Fruit fly (Drosophila melanogaster) whole organism, embryonic: ENCODE measurements around the gene CG5254.

ENCODE experiments used
- Ada2b ChIP-seq: fragments of 200-800 bp; sonication (Bioruptor generic); IDR thresholded peaks from 2 replicates; pipeline ENCODE4 v1.3.6; 2022; ENCODE audit warnings: missing biosample characterization, missing genetic modification characterization
- Atf3 ChIP-seq: fragments of 200-800 bp; sonication (Bioruptor generic); optimal IDR thresholded peaks from 3 replicates; lab custom pipeline; 2016; ENCODE audit warnings: missing biosample characterization, missing genetic modification characterization
- Blimp-1 ChIP-seq: fragments of 200-800 bp; sonication (Bioruptor generic); optimal IDR thresholded peaks from 3 replicates; lab custom pipeline; 2018; ENCODE audit warnings: missing biosample characterization, missing genetic modification characterization, mild to moderate bottlenecking, moderate library complexity, missing genetic modification reagents
- CG11696 ChIP-seq: fragments of 200-800 bp; sonication (Bioruptor generic); IDR thresholded peaks from 2 replicates; pipeline ENCODE4 v1.3.6; 2022; ENCODE audit warnings: missing biosample characterization, missing genetic modification characterization
- CG12155 ChIP-seq: fragments of 200-800 bp; sonication (Bioruptor generic); optimal IDR thresholded peaks from 3 replicates; lab custom pipeline; 2016; ENCODE audit warnings: missing biosample characterization, missing genetic modification characterization
- CG13296 ChIP-seq: fragments of 200-800 bp; sonication (Bioruptor generic); optimal IDR thresholded peaks from 3 replicates; lab custom pipeline; 2018; ENCODE audit warnings: missing biosample characterization, mild to moderate bottlenecking, missing genetic modification characterization
- CG14860 ChIP-seq: fragments of 200-800 bp; sonication (Bioruptor generic); IDR thresholded peaks from 3 replicates; pipeline ENCODE4 v1.3.6; 2022; ENCODE audit warnings: missing biosample characterization, missing genetic modification characterization; ENCODE audit not compliant: partially characterized antibody
- CG16813 ChIP-seq: fragments of 200-800 bp; sonication (Bioruptor generic); IDR thresholded peaks from 3 replicates; pipeline ENCODE4 v1.3.6; 2022; ENCODE audit warnings: missing biosample characterization, missing genetic modification characterization; ENCODE audit not compliant: partially characterized antibody
- CG2889 ChIP-seq: fragments of 200-800 bp; sonication (Bioruptor generic); IDR thresholded peaks from 3 replicates; pipeline ENCODE4 v1.3.6; 2022; ENCODE audit warnings: missing biosample characterization, missing genetic modification characterization
- CG30431 ChIP-seq: fragments of 200-800 bp; sonication (Bioruptor generic); optimal IDR thresholded peaks from 2 replicates; lab custom pipeline; 2017; ENCODE audit warnings: missing biosample characterization, missing genetic modification characterization
- CG32767 ChIP-seq: fragments of 200-800 bp; sonication (Bioruptor generic); IDR thresholded peaks from 2 replicates; pipeline ENCODE4 v1.3.6; 2022; ENCODE audit warnings: missing biosample characterization, missing genetic modification characterization
- CG32772 ChIP-seq: fragments of 200-800 bp; sonication (Bioruptor generic); IDR thresholded peaks from 2 replicates; pipeline ENCODE4 v1.3.6; 2022; ENCODE audit warnings: missing biosample characterization, missing genetic modification characterization
- CG33557 ChIP-seq: fragments of 200-800 bp; sonication (Bioruptor generic); optimal IDR thresholded peaks from 2 replicates; lab custom pipeline; 2019; ENCODE audit warnings: missing biosample characterization, mild to moderate bottlenecking, missing genetic modification characterization, moderate library complexity
- CG4328 ChIP-seq: fragments of 200-800 bp; sonication (Bioruptor generic); optimal IDR thresholded peaks from 3 replicates; lab custom pipeline; 2017; ENCODE audit warnings: missing biosample characterization, missing genetic modification reagents, missing genetic modification characterization
- CG4360 ChIP-seq: fragments of 200-800 bp; sonication (Bioruptor generic); IDR thresholded peaks from 2 replicates; pipeline ENCODE4 v1.3.6; 2022; ENCODE audit warnings: missing biosample characterization, missing genetic modification characterization
- CG6689 ChIP-seq: fragments of 200-800 bp; sonication (Bioruptor generic); IDR thresholded peaks from 2 replicates; pipeline ENCODE4 v1.3.6; 2022; ENCODE audit warnings: missing biosample characterization, missing genetic modification characterization
- CG6791 ChIP-seq: fragments of 200-800 bp; sonication (Bioruptor generic); IDR thresholded peaks from 3 replicates; pipeline ENCODE4 v1.3.6; 2022; ENCODE audit warnings: missing biosample characterization, missing genetic modification characterization; ENCODE audit not compliant: partially characterized antibody
- CG7928 ChIP-seq: fragments of 200-800 bp; sonication (Bioruptor generic); optimal IDR thresholded peaks from 2 replicates; lab custom pipeline; 2017; ENCODE audit warnings: missing biosample characterization, mild to moderate bottlenecking, missing genetic modification characterization
- CG8359 ChIP-seq: fragments of 200-800 bp; sonication (Bioruptor generic); optimal IDR thresholded peaks from 2 replicates; lab custom pipeline; 2017; ENCODE audit warnings: missing biosample characterization, mild to moderate bottlenecking, missing genetic modification characterization, borderline replicate concordance
- Doc3 ChIP-seq: fragments of 200-800 bp; sonication (Bioruptor generic); IDR thresholded peaks from 3 replicates; pipeline ENCODE4 v1.3.6; 2022; ENCODE audit warnings: missing biosample characterization, missing genetic modification characterization; ENCODE audit not compliant: partially characterized antibody
- ERR ChIP-seq: fragments of 200-800 bp; sonication (Bioruptor generic); optimal IDR thresholded peaks from 2 replicates; lab custom pipeline; 2016; ENCODE audit warnings: missing biosample characterization, missing genetic modification characterization
- Fer1 ChIP-seq: fragments of 200-800 bp; sonication (Bioruptor generic); optimal IDR thresholded peaks from 2 replicates; lab custom pipeline; 2017; ENCODE audit warnings: missing biosample characterization, mild to moderate bottlenecking, missing genetic modification characterization
- Fer3 ChIP-seq: fragments of 200-800 bp; sonication (Bioruptor generic); optimal IDR thresholded peaks from 2 replicates; lab custom pipeline; 2018; ENCODE audit warnings: missing biosample characterization, mild to moderate bottlenecking, missing genetic modification characterization, moderate library complexity
- HmgZ ChIP-seq: fragments of 200-800 bp; sonication (Bioruptor generic); optimal IDR thresholded peaks from 2 replicates; lab custom pipeline; 2018; ENCODE audit warnings: missing biosample characterization, mild to moderate bottlenecking, missing genetic modification characterization
- Hsf ChIP-seq: fragments of 200-800 bp; sonication (Bioruptor generic); optimal IDR thresholded peaks from 3 replicates; lab custom pipeline; 2016; ENCODE audit warnings: missing biosample characterization, missing genetic modification characterization
- MESR4 ChIP-seq: fragments of 200-800 bp; sonication (Bioruptor generic); optimal IDR thresholded peaks from 2 replicates; lab custom pipeline; 2018; ENCODE audit warnings: missing biosample characterization, mild to moderate bottlenecking, missing genetic modification characterization, moderate library complexity
- Nf-YB ChIP-seq: fragments of 200-800 bp; sonication (Bioruptor generic); optimal IDR thresholded peaks from 3 replicates; lab custom pipeline; 2019; ENCODE audit warnings: missing biosample characterization, mild to moderate bottlenecking, missing genetic modification characterization, moderate library complexity
- Side ChIP-seq: fragments of 200-800 bp; sonication (Bioruptor generic); optimal IDR thresholded peaks from 2 replicates; lab custom pipeline; 2016; ENCODE audit warnings: missing biosample characterization, missing genetic modification characterization
- Spps ChIP-seq: fragments of 200-800 bp; sonication (Bioruptor generic); optimal IDR thresholded peaks from 2 replicates; lab custom pipeline; 2018; ENCODE audit warnings: missing biosample characterization, mild to moderate bottlenecking, missing genetic modification characterization
- YL-1 ChIP-seq: fragments of 200-800 bp; sonication (Bioruptor generic); optimal IDR thresholded peaks from 3 replicates; lab custom pipeline; 2017; ENCODE audit warnings: missing biosample characterization, mild to moderate bottlenecking, missing genetic modification characterization
- ash1 ChIP-seq: fragments of 200-800 bp; sonication (Bioruptor generic); optimal IDR thresholded peaks from 2 replicates; lab custom pipeline; 2018; ENCODE audit warnings: missing biosample characterization, mild to moderate bottlenecking, missing genetic modification characterization
- bbx ChIP-seq: fragments of 200-800 bp; sonication (Bioruptor generic); IDR thresholded peaks from 2 replicates; pipeline ENCODE4 v1.3.6; 2022; ENCODE audit warnings: missing biosample characterization, missing genetic modification characterization; ENCODE audit not compliant: partially characterized antibody
- ci ChIP-seq: fragments of 200-800 bp; sonication (Bioruptor generic); IDR thresholded peaks from 3 replicates; pipeline ENCODE4 v1.3.6; 2022; ENCODE audit warnings: missing biosample characterization, missing genetic modification characterization
- crol ChIP-seq: fragments of 200-800 bp; sonication (Bioruptor generic); IDR thresholded peaks from 2 replicates; pipeline ENCODE4 v1.3.6; 2022; ENCODE audit warnings: missing biosample characterization, missing genetic modification characterization
- danr ChIP-seq: fragments of 200-800 bp; sonication (Bioruptor generic); IDR thresholded peaks from 2 replicates; pipeline ENCODE4 v1.3.6; 2022; ENCODE audit warnings: missing biosample characterization, missing genetic modification characterization
- dm ChIP-seq: fragments of 200-800 bp; sonication (Bioruptor generic); optimal IDR thresholded peaks from 3 replicates; lab custom pipeline; 2016; ENCODE audit warnings: missing biosample characterization, missing genetic modification characterization
- fd64A ChIP-seq: fragments of 200-800 bp; sonication (Bioruptor generic); optimal IDR thresholded peaks from 3 replicates; lab custom pipeline; 2018; ENCODE audit warnings: missing biosample characterization, mild to moderate bottlenecking, missing genetic modification characterization
- fd96Cb ChIP-seq: fragments of 200-800 bp; sonication (Bioruptor generic); optimal IDR thresholded peaks from 2 replicates; lab custom pipeline; 2018; ENCODE audit warnings: missing biosample characterization, mild to moderate bottlenecking, missing genetic modification characterization, moderate library complexity
- jumu ChIP-seq: fragments of 200-800 bp; sonication (Bioruptor generic); optimal IDR thresholded peaks from 3 replicates; lab custom pipeline; 2016; ENCODE audit warnings: missing biosample characterization, missing genetic modification characterization
- kay ChIP-seq: fragments of 200-800 bp; sonication (Bioruptor generic); optimal IDR thresholded peaks from 2 replicates; lab custom pipeline; 2016; ENCODE audit warnings: missing biosample characterization, missing genetic modification characterization
- nom ChIP-seq: fragments of 200-800 bp; sonication (Bioruptor generic); optimal IDR thresholded peaks from 2 replicates; lab custom pipeline; 2017; ENCODE audit warnings: missing biosample characterization, missing genetic modification characterization, mild to moderate bottlenecking, moderate library complexity, missing genetic modification reagents
- pho ChIP-seq: fragments of 200-800 bp; sonication (Bioruptor generic); optimal IDR thresholded peaks from 2 replicates; lab custom pipeline; 2016; ENCODE audit warnings: missing biosample characterization, missing genetic modification characterization
- prd ChIP-seq, 3 experiments: fragments of >200 bp in 2 of 3; fragments of 200-800 bp in 1 of 3; sonication (Bioruptor generic) in 1 of 3; optimal IDR thresholded peaks in 2 of 3; IDR thresholded peaks in 1 of 3; 2 replicates in 2 of 3; 3 replicates in 1 of 3; pipeline versions ENCODE4 v1.3.6 to Lab custom; 2017 to 2022; ENCODE audit warnings: missing biosample characterization in 1 of 3, missing genetic modification characterization in 1 of 3
- psq ChIP-seq: fragments of 200-800 bp; sonication (Bioruptor generic); optimal IDR thresholded peaks from 2 replicates; lab custom pipeline; 2017; ENCODE audit warnings: missing biosample characterization, missing genetic modification characterization
- pzg ChIP-seq: fragments of 200-800 bp; sonication (Bioruptor generic); optimal IDR thresholded peaks from 3 replicates; lab custom pipeline; 2018; ENCODE audit warnings: missing biosample characterization, mild to moderate bottlenecking, missing genetic modification characterization, moderate library complexity
- repo ChIP-seq: fragments of 200-800 bp; sonication (Bioruptor generic); optimal IDR thresholded peaks from 2 replicates; lab custom pipeline; 2016; ENCODE audit warnings: missing biosample characterization, missing genetic modification characterization
- row ChIP-seq: fragments of 200-800 bp; sonication (Bioruptor generic); IDR thresholded peaks from 3 replicates; pipeline ENCODE4 v1.3.6; 2022; ENCODE audit warnings: missing biosample characterization, missing genetic modification characterization
- slbo ChIP-seq: fragments of 200-800 bp; sonication (Bioruptor generic); IDR thresholded peaks from 2 replicates; pipeline ENCODE4 v1.3.6; 2022; ENCODE audit warnings: missing biosample characterization, missing genetic modification characterization
- slou ChIP-seq: fragments of 200-800 bp; sonication (Bioruptor generic); optimal IDR thresholded peaks from 3 replicates; lab custom pipeline; 2016; ENCODE audit warnings: missing biosample characterization, missing genetic modification characterization
- tap ChIP-seq: fragments of 200-800 bp; optimal IDR thresholded peaks from 3 replicates; lab custom pipeline; 2019; ENCODE audit warnings: missing biosample characterization, mild to moderate bottlenecking, missing genetic modification characterization, moderate library complexity

CG5254 gene

DNA sequence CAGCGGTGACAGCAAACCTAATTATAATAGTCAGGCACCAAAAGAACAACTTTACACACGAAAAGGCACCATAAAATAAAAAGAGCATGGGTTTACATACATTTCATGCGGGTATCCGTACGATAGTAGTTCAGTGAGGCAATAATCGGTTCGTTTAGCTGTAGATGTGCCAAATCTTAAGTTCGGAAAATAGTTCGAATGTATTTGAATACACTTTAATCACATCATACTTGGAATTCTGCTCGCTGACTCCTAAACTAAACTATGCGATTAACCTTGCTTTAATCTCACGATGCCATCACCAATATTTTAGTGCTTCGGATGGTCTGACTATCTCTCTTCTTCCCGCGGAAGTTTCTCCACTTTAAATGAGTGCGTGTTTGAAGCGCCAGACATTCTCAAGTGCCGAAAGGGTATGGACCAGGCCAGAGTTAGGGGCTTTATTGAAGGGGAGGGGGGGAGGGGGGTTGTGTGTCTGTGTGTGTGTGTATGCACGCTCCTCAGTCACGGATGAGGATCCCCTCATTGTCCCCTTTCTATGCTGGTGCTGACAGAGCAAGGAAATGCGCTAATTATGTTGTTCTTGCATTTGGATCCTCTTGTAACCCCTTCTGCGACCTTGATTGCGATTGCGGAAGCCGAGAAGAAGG lies 36.8 kb upstream of the CG5254 start:
- no peak for TF ChIP-seq prd (optimal IDR thresholded peaks at IDR 0.05; lab: Kevin White, UChicago)
- 0 out of 3 replicates have a peak, but pooled peaks have one; percentile 15 for TF ChIP-seq prd (GFP tag; IDR thresholded peaks at IDR 0.05; lab: Robert Waterston, UW)
- no peak for TF ChIP-seq repo
- no peak for TF ChIP-seq jumu
- no peak for TF ChIP-seq CG16813 (GFP tag; lab: Robert Waterston, UW)
- TF ChIP-seq pzg (GFP tag; lab: Kevin White, UChicago) = no peak
- no peak for TF ChIP-seq ash1 (GFP tag; lab: Kevin White, UChicago)
- no peak for TF ChIP-seq CG14860
- no peak for TF ChIP-seq ci (GFP tag; lab: Robert Waterston, UW)
- TF ChIP-seq Fer1 (GFP tag; lab: Kevin White, UChicago) = no peak
- TF ChIP-seq CG6689 (GFP tag; lab: Robert Waterston, UW) = no peak; the same call in 1 of the 2 replicates
- TF ChIP-seq YL-1 (GFP tag; lab: Kevin White, UChicago) = no peak
- no peak for TF ChIP-seq CG7928 (GFP tag; lab: Kevin White, UChicago)
- TF ChIP-seq kay (GFP tag; lab: Kevin White, UChicago) = no peak
- no peak for TF ChIP-seq CG8359 (GFP tag; lab: Kevin White, UChicago)
- no peak for TF ChIP-seq CG33557
- no peak for TF ChIP-seq slbo (GFP tag; lab: Robert Waterston, UW)
- TF ChIP-seq Ada2b (GFP tag; lab: Robert Waterston, UW) = no peak
- no peak for TF ChIP-seq CG4328
- TF ChIP-seq dm (GFP tag; lab: Kevin White, UChicago) = no peak
- no peak for TF ChIP-seq Nf-YB
- TF ChIP-seq Blimp-1 (GFP tag; lab: Kevin White, UChicago) = peak; percentile 5
- no peak for TF ChIP-seq psq
- TF ChIP-seq CG32772 (GFP tag; lab: Robert Waterston, UW) = no peak
- TF ChIP-seq slou = no peak
- TF ChIP-seq Hsf (GFP tag; lab: Kevin White, UChicago) = no peak
- no peak for TF ChIP-seq CG12155 (GFP tag; lab: Kevin White, UChicago)
- no peak for TF ChIP-seq CG13296 (GFP tag; lab: Kevin White, UChicago)
- TF ChIP-seq MESR4 (GFP tag; lab: Kevin White, UChicago) = no peak
- no peak for TF ChIP-seq Doc3 (GFP tag; lab: Robert Waterston, UW)
- TF ChIP-seq row = peak; percentile 38; the same call in 2 of the 3 replicates
- TF ChIP-seq tap (tag; lab: Kevin White, UChicago) = no peak
- TF ChIP-seq crol (GFP tag; lab: Robert Waterston, UW) = peak; percentile 80
- no peak for TF ChIP-seq Spps
- no peak for TF ChIP-seq nom (GFP tag; lab: Kevin White, UChicago)
- TF ChIP-seq Side (GFP tag; lab: Kevin White, UChicago) = no peak
- no peak for TF ChIP-seq danr (GFP tag; lab: Robert Waterston, UW)
- TF ChIP-seq CG11696 (GFP tag; lab: Robert Waterston, UW) = no peak
- no peak for TF ChIP-seq Fer3 (tag; lab: Kevin White, UChicago)
- no peak for TF ChIP-seq HmgZ (tag; lab: Kevin White, UChicago)
- 0 out of 2 replicates have a peak, but pooled peaks have one; percentile 9 for TF ChIP-seq bbx (GFP tag; lab: Robert Waterston, UW)
- TF ChIP-seq pho (GFP tag; lab: Kevin White, UChicago) = no peak
- TF ChIP-seq CG32767 (GFP tag; lab: Robert Waterston, UW) = no peak
- no peak for TF ChIP-seq CG30431 (GFP tag; lab: Kevin White, UChicago)
- no peak for TF ChIP-seq CG6791
- no peak for TF ChIP-seq ERR (GFP tag; lab: Kevin White, UChicago)
- TF ChIP-seq CG4360 (GFP tag; lab: Robert Waterston, UW) = no peak
- TF ChIP-seq fd64A (GFP tag; lab: Kevin White, UChicago) = no peak
- TF ChIP-seq fd96Cb = no peak
- TF ChIP-seq Atf3 (GFP tag; lab: Kevin White, UChicago) = no peak
- TF ChIP-seq CG2889 (GFP tag; lab: Robert Waterston, UW) = no peak
